Worm (Caenorhabditis elegans) whole organism, young adult: ENCODE data around the gene C03H12.1.

Experiments
- hlh-12 ChIP-seq: sonication (generic microtip); optimal IDR thresholded peaks from 2 replicates; lab custom pipeline; 2016; ENCODE audit warnings: missing genetic modification characterization, missing compliant biosample characterization
- lsy-27 ChIP-seq: sonication (generic microtip); optimal IDR thresholded peaks from 2 replicates; lab custom pipeline; 2017; ENCODE audit warnings: missing genetic modification characterization, mild to moderate bottlenecking, missing compliant biosample characterization, antibody characterized with exemption, missing genotype, borderline replicate concordance; ENCODE audit not compliant: insufficient read depth
- repo-1 ChIP-seq: sonication (generic microtip); optimal IDR thresholded peaks from 2 replicates; lab custom pipeline; 2017; ENCODE audit warnings: mild to moderate bottlenecking, missing genetic modification characterization, missing compliant biosample characterization
- snpc-4 ChIP-seq, 5 experiments: fragments of 150-350 bp in 1 of 5; sonication (generic microtip) in 4 of 5; optimal IDR thresholded peaks; 2 replicates each; lab custom pipeline; 2014 to 2018; ENCODE audit warnings: missing genetic modification characterization in 5 of 5, missing biosample characterization in 3 of 5, antibody characterized with exemption in 2 of 5, mild to moderate bottlenecking in 2 of 5, missing compliant biosample characterization in 2 of 5, missing genotype in 2 of 5, moderate library complexity in 2 of 5, missing genetic modification reagents in 1 of 5
- unc-62 ChIP-seq: fragments of 150-350 bp; optimal IDR thresholded peaks from 2 replicates; lab custom pipeline; 2014; ENCODE audit warnings: missing biosample characterization, missing genetic modification reagents, missing genetic modification characterization
- xnd-1 ChIP-seq: sonication (generic microtip); optimal IDR thresholded peaks from 2 replicates; lab custom pipeline; 2016; ENCODE audit warnings: missing genotype, missing genetic modification reagents, missing genetic modification characterization, missing compliant biosample characterization

- no peak for TF ChIP-seq snpc-4 (GFP tag; optimal IDR thresholded peaks at IDR 0.05; lab: Kevin White, UChicago)
- TF ChIP-seq snpc-4 (tag; optimal IDR thresholded peaks at IDR 0.05; lab: Kevin White, UChicago): peak in 2 of 4 experiments; percentile 59 to 76
- no peak for TF ChIP-seq hlh-12 (tag; lab: Kevin White, UChicago)
- no peak for TF ChIP-seq unc-62 (GFP tag; lab: Kevin White, UChicago)
- no peak for TF ChIP-seq xnd-1 (tag; lab: Kevin White, UChicago)
- no peak for TF ChIP-seq lsy-27
- no peak for TF ChIP-seq repo-1 (tag; lab: Kevin White, UChicago)
Observed at ce11 chrX:15650428-15650827, 38.8 kb upstream of the C03H12.1 start.
